Worm (Caenorhabditis elegans) whole organism, L3 larva: Measurements from ENCODE around the gene C06E7.88.

Experiments
- R02D3.7 ChIP-seq: fragments of 150-350 bp; optimal IDR thresholded peaks from 2 replicates; lab custom pipeline; 2014; ENCODE audit warnings: missing biosample characterization, missing genetic modification characterization
- ZK546.5 ChIP-seq: sonication (generic microtip); optimal IDR thresholded peaks from 2 replicates; lab custom pipeline; 2017; ENCODE audit warnings: missing biosample characterization, missing genetic modification characterization
- aly-2 ChIP-seq: fragments of 150-350 bp; optimal IDR thresholded peaks from 2 replicates; lab custom pipeline; 2014; ENCODE audit warnings: missing biosample characterization, missing genetic modification characterization
- ceh-16 ChIP-seq: sonication (generic microtip); optimal IDR thresholded peaks from 2 replicates; lab custom pipeline; 2017; ENCODE audit warnings: missing biosample characterization, missing genetic modification characterization
- ceh-28 ChIP-seq: fragments of 150-350 bp; optimal IDR thresholded peaks from 2 replicates; lab custom pipeline; 2014; ENCODE audit warnings: missing biosample characterization, missing genetic modification reagents, missing genetic modification characterization
- ceh-82 ChIP-seq: fragments of 150-350 bp; optimal IDR thresholded peaks from 2 replicates; lab custom pipeline; 2014; ENCODE audit warnings: missing biosample characterization, missing genetic modification characterization
- ceh-9 ChIP-seq: sonication (generic microtip); optimal IDR thresholded peaks from 2 replicates; lab custom pipeline; 2018; ENCODE audit warnings: missing biosample characterization, missing genetic modification characterization
- daf-12 ChIP-seq: fragments of 150-350 bp; optimal IDR thresholded peaks from 2 replicates; lab custom pipeline; 2014; ENCODE audit warnings: missing biosample characterization, missing genetic modification reagents, missing genetic modification characterization
- egl-27 ChIP-seq: sonication (generic microtip); optimal IDR thresholded peaks from 4 replicates; lab custom pipeline; 2017; ENCODE audit warnings: missing biosample characterization, missing genetic modification reagents, missing genetic modification characterization
- egl-5 ChIP-seq: fragments of 150-350 bp; optimal IDR thresholded peaks from 2 replicates; lab custom pipeline; 2017; ENCODE audit warnings: missing biosample characterization, missing genetic modification reagents, missing genetic modification characterization, inconsistent platforms
- elt-1 ChIP-seq: fragments of 150-350 bp; optimal IDR thresholded peaks from 2 replicates; lab custom pipeline; 2014; ENCODE audit warnings: missing biosample characterization, missing genetic modification characterization
- eor-1 ChIP-seq, 2 experiments: fragments of 150-350 bp; optimal IDR thresholded peaks; 2 replicates each; lab custom pipeline; 2014 to 2018; ENCODE audit warnings: missing biosample characterization in 2 of 2, missing genetic modification characterization in 2 of 2
- fkh-10 ChIP-seq: sonication (generic microtip); optimal IDR thresholded peaks from 2 replicates; lab custom pipeline; 2017; ENCODE audit warnings: missing biosample characterization, missing genetic modification reagents, missing genetic modification characterization
- fos-1 ChIP-seq: fragments of 150-350 bp; optimal IDR thresholded peaks from 2 replicates; lab custom pipeline; 2014; ENCODE audit warnings: missing biosample characterization, missing genetic modification characterization
- jun-1 ChIP-seq: fragments of 150-350 bp; optimal IDR thresholded peaks from 2 replicates; lab custom pipeline; 2014; ENCODE audit warnings: missing biosample characterization, missing genetic modification reagents, missing genetic modification characterization
- lin-15B ChIP-seq: fragments of 150-350 bp; optimal IDR thresholded peaks from 2 replicates; lab custom pipeline; 2014; ENCODE audit warnings: missing biosample characterization, missing genetic modification characterization
- lin-39 ChIP-seq: fragments of 150-350 bp; optimal IDR thresholded peaks from 2 replicates; lab custom pipeline; 2018; ENCODE audit warnings: missing biosample characterization, missing genetic modification reagents, missing genetic modification characterization
- lsy-12 ChIP-seq: sonication (generic microtip); optimal IDR thresholded peaks from 2 replicates; lab custom pipeline; 2016; ENCODE audit warnings: mild to moderate bottlenecking, missing genetic modification characterization, missing compliant biosample characterization
- mdl-1 ChIP-seq: fragments of 150-350 bp; optimal IDR thresholded peaks from 2 replicates; lab custom pipeline; 2014; ENCODE audit warnings: missing biosample characterization, missing genetic modification characterization
- mml-1 ChIP-seq: fragments of 150-350 bp; sonication (generic microtip); optimal IDR thresholded peaks from 3 replicates; lab custom pipeline; 2014; ENCODE audit warnings: missing biosample characterization, missing genetic modification characterization
- nhr-11 ChIP-seq: fragments of 150-350 bp; optimal IDR thresholded peaks from 2 replicates; lab custom pipeline; 2014; ENCODE audit warnings: missing biosample characterization, missing genetic modification characterization
- nhr-12 ChIP-seq: fragments of 150-350 bp; optimal IDR thresholded peaks from 2 replicates; lab custom pipeline; 2014; ENCODE audit warnings: missing biosample characterization, missing genetic modification characterization
- nhr-23 ChIP-seq: fragments of 150-350 bp; optimal IDR thresholded peaks from 2 replicates; lab custom pipeline; 2014; ENCODE audit warnings: missing biosample characterization, missing genetic modification reagents, missing genetic modification characterization
- nhr-25 ChIP-seq: sonication (generic microtip); optimal IDR thresholded peaks from 2 replicates; lab custom pipeline; 2017; ENCODE audit warnings: missing biosample characterization, missing genetic modification characterization
- nhr-28 ChIP-seq: fragments of 150-350 bp; optimal IDR thresholded peaks from 2 replicates; lab custom pipeline; 2014; ENCODE audit warnings: missing biosample characterization, missing genetic modification characterization
- nhr-67 ChIP-seq: fragments of 150-350 bp; optimal IDR thresholded peaks from 2 replicates; lab custom pipeline; 2014; ENCODE audit warnings: missing biosample characterization, missing genetic modification characterization
- nhr-76 ChIP-seq: fragments of 150-350 bp; sonication (generic microtip); optimal IDR thresholded peaks from 5 replicates; lab custom pipeline; 2014; ENCODE audit warnings: missing biosample characterization, missing genetic modification characterization
- nhr-77 ChIP-seq: fragments of 150-350 bp; optimal IDR thresholded peaks from 2 replicates; lab custom pipeline; 2014; ENCODE audit warnings: missing biosample characterization, missing genetic modification characterization
- pqm-1 ChIP-seq: fragments of 150-350 bp; optimal IDR thresholded peaks from 2 replicates; lab custom pipeline; 2017; ENCODE audit warnings: missing biosample characterization, missing genetic modification characterization, inconsistent platforms
- sea-2 ChIP-seq: fragments of 150-350 bp; sonication (generic microtip); optimal IDR thresholded peaks from 4 replicates; lab custom pipeline; 2014; ENCODE audit warnings: missing biosample characterization, missing genetic modification reagents, missing genetic modification characterization
- skn-1 ChIP-seq: fragments of 150-350 bp; optimal IDR thresholded peaks from 2 replicates; lab custom pipeline; 2014; ENCODE audit warnings: missing biosample characterization, missing genetic modification characterization
- snpc-4 ChIP-seq: fragments of 150-350 bp; optimal IDR thresholded peaks from 2 replicates; lab custom pipeline; 2014; ENCODE audit warnings: missing biosample characterization, missing genetic modification characterization
- tbx-2 ChIP-seq: sonication (generic microtip); optimal IDR thresholded peaks from 2 replicates; lab custom pipeline; 2016; ENCODE audit warnings: mild to moderate bottlenecking, missing genetic modification characterization, missing compliant biosample characterization
- unc-62 ChIP-seq: fragments of 150-350 bp; sonication (generic microtip); optimal IDR thresholded peaks from 4 replicates; lab custom pipeline; 2014; ENCODE audit warnings: missing biosample characterization, missing genetic modification reagents, missing genetic modification characterization
- zag-1 ChIP-seq: fragments of 150-350 bp; optimal IDR thresholded peaks from 2 replicates; lab custom pipeline; 2014; ENCODE audit warnings: missing biosample characterization, missing genetic modification characterization
- ztf-11 ChIP-seq: fragments of 150-350 bp; optimal IDR thresholded peaks from 2 replicates; lab custom pipeline; 2014; ENCODE audit warnings: missing biosample characterization, missing genetic modification characterization
- ztf-4 ChIP-seq: fragments of 150-350 bp; optimal IDR thresholded peaks from 2 replicates; lab custom pipeline; 2014; ENCODE audit warnings: missing biosample characterization, missing genetic modification characterization

C06E7.88 gene

ce11 chrIV:5870072-5870471 lies 3.0 kb upstream of the C06E7.88 start, which contains the start of gene srv-17:
TSS of gene srv-17 (minus strand) at chrIV:5870172.
- TF ChIP-seq lin-15B (tag; lab: Kevin White, UChicago) (no peak), ztf-4 (tag; lab: Kevin White, UChicago) (no peak), elt-1 (no peak), snpc-4 (tag; lab: Kevin White, UChicago) (no peak), lin-39 (no peak), sea-2 (GFP tag; lab: Kevin White, UChicago) (no peak), nhr-67 (no peak), egl-5 (tag; lab: Kevin White, UChicago) (no peak), nhr-28 (tag; lab: Kevin White, UChicago) (no peak), mml-1 (no peak), nhr-11 (tag; lab: Kevin White, UChicago) (no peak), nhr-77 (tag; lab: Kevin White, UChicago) (no peak), nhr-23 (no peak), eor-1 (tag; optimal IDR thresholded peaks at IDR 0.05; lab: Kevin White, UChicago) (no peak)

ce11 chrIV:5869354-5869753 lies 2.3 kb upstream of the C06E7.88 start:
- TF ChIP-seq lin-15B (tag; lab: Kevin White, UChicago) (no peak), nhr-67 (no peak)

ce11 chrIV:5865818-5866217 lies 1.3 kb downstream of the C06E7.88 start, which contains the start of gene spe-27:
TSS of gene spe-27 (minus strand) at chrIV:5865918.
- TF ChIP-seq nhr-77 (tag; lab: Kevin White, UChicago) (no peak), ceh-16 (tag; lab: Kevin White, UChicago) (no peak), snpc-4 (tag; lab: Kevin White, UChicago) (no peak), pqm-1 (tag; lab: Kevin White, UChicago) (no peak), nhr-25 (tag; lab: Kevin White, UChicago) (no peak), aly-2 (tag; lab: Kevin White, UChicago) (no peak), mml-1 (no peak), ztf-11 (tag; lab: Kevin White, UChicago) (no peak), zag-1 (tag; lab: Kevin White, UChicago) (no peak), nhr-28 (tag; lab: Kevin White, UChicago) (no peak), egl-27 (tag; lab: Kevin White, UChicago) (no peak), lsy-12 (tag; lab: Kevin White, UChicago) (no peak), ztf-4 (tag; lab: Kevin White, UChicago) (no peak), sea-2 (GFP tag; lab: Kevin White, UChicago) (no peak), daf-12 (tag; lab: Kevin White, UChicago) (no peak), skn-1 (tag; lab: Kevin White, UChicago) (no peak), jun-1 (tag; lab: Kevin White, UChicago) (no peak), mdl-1 (tag; lab: Kevin White, UChicago) (no peak), ceh-9 (tag; lab: Kevin White, UChicago) (no peak), unc-62 (GFP tag; lab: Kevin White, UChicago) (no peak)

ce11 chrIV:5860762-5861161 lies 6.3 kb downstream of the C06E7.88 start:
- TF ChIP-seq ceh-82 (tag; lab: Kevin White, UChicago) = no peak
- no peak for TF ChIP-seq nhr-77 (tag; lab: Kevin White, UChicago)
- TF ChIP-seq ceh-16 (tag; lab: Kevin White, UChicago) = no peak
- no peak for TF ChIP-seq lin-15B (tag; lab: Kevin White, UChicago)
- no peak for TF ChIP-seq nhr-12
- TF ChIP-seq jun-1 (tag; lab: Kevin White, UChicago) = no peak
- no peak for TF ChIP-seq R02D3.7 (tag; lab: Kevin White, UChicago)
- TF ChIP-seq ztf-11 (tag; lab: Kevin White, UChicago) = no peak
- no peak for TF ChIP-seq fos-1 (tag; lab: Kevin White, UChicago)
- TF ChIP-seq tbx-2 (tag; lab: Kevin White, UChicago) = no peak
- no peak for TF ChIP-seq ZK546.5 (tag; lab: Kevin White, UChicago)
- TF ChIP-seq nhr-11 (tag; lab: Kevin White, UChicago) = no peak

ce11 chrIV:5859876-5860275 lies 7.2 kb downstream of the C06E7.88 start, which contains the start of gene C06E7.4:
TSS of gene C06E7.4 (minus strand) at chrIV:5859976.
- TF ChIP-seq fkh-10 (GFP tag; lab: Kevin White, UChicago) (no peak), skn-1 (tag; lab: Kevin White, UChicago) (no peak), ceh-28 (tag; lab: Kevin White, UChicago) (no peak), nhr-12 (no peak), egl-27 (tag; lab: Kevin White, UChicago) (no peak), mdl-1 (tag; lab: Kevin White, UChicago) (no peak), nhr-76 (tag; lab: Kevin White, UChicago) (no peak)
- TF ChIP-seq, all 47 proteins: peak for 0
